Fruit fly (Drosophila melanogaster) whole organism, wandering third instar larva: Measurements from ENCODE around the gene LManII.
A peak's percentile ranks its signal among the peaks of the same experiment; 100 is the strongest.

Experiments used
- Abd-B ChIP-seq: fragments of >200 bp; optimal IDR thresholded peaks from 2 replicates; lab custom pipeline; 2017; ENCODE audit warnings: missing biosample characterization, missing genetic modification characterization
- CG32264 ChIP-seq: fragments of 200-800 bp; sonication (Bioruptor generic); optimal IDR thresholded peaks from 2 replicates; lab custom pipeline; 2016; ENCODE audit warnings: missing biosample characterization, missing genetic modification characterization
- CG9705 ChIP-seq: fragments of 200-800 bp; sonication (Bioruptor generic); optimal IDR thresholded peaks from 2 replicates; lab custom pipeline; 2018; ENCODE audit warnings: missing biosample characterization, mild to moderate bottlenecking, missing genetic modification characterization
- CrebA ChIP-seq: fragments of 200-800 bp; sonication (Bioruptor generic); optimal IDR thresholded peaks from 2 replicates; lab custom pipeline; 2016; ENCODE audit warnings: missing biosample characterization, mild to moderate bottlenecking, missing genetic modification characterization, borderline replicate concordance
- Dif ChIP-seq: fragments of 200-275, 200-300 bp; sonication (Bioruptor generic); optimal IDR thresholded peaks from 2 replicates; lab custom pipeline; 2018; ENCODE audit warnings: missing biosample characterization, missing genetic modification characterization; ENCODE audit not compliant: partially characterized antibody
- GATAd ChIP-seq: sonication (Bioruptor generic); optimal IDR thresholded peaks from 2 replicates; lab custom pipeline; 2016; ENCODE audit warnings: missing biosample characterization, missing genetic modification characterization
- HLH106 ChIP-seq: fragments of 200-800 bp; optimal IDR thresholded peaks from 3 replicates; lab custom pipeline; 2019; ENCODE audit warnings: missing biosample characterization, mild to moderate bottlenecking, missing genetic modification characterization, moderate library complexity
- Hnf4 ChIP-seq: fragments of 200-800 bp; sonication (Bioruptor generic); optimal IDR thresholded peaks from 2 replicates; lab custom pipeline; 2016; ENCODE audit warnings: missing biosample characterization, mild to moderate bottlenecking, missing genetic modification characterization
- Hr83 ChIP-seq: fragments of 200-300 bp; sonication (Bioruptor generic); optimal IDR thresholded peaks from 2 replicates; lab custom pipeline; 2016; ENCODE audit warnings: missing biosample characterization, mild to moderate bottlenecking, missing genetic modification characterization, moderate library complexity; ENCODE audit not compliant: poor library complexity, severe bottlenecking
- Jra ChIP-seq: sonication (Bioruptor generic); optimal IDR thresholded peaks from 2 replicates; lab custom pipeline; 2016; ENCODE audit warnings: missing biosample characterization, missing genetic modification characterization
- N ChIP-seq: fragments of >200 bp; optimal IDR thresholded peaks from 2 replicates; lab custom pipeline; 2018; ENCODE audit warnings: missing biosample characterization, missing external identifiers, missing genetic modification characterization
- OdsH ChIP-seq: fragments of 200-800 bp; sonication (Bioruptor generic); optimal IDR thresholded peaks from 2 replicates; lab custom pipeline; 2016; ENCODE audit warnings: missing biosample characterization, mild to moderate bottlenecking, missing genetic modification characterization
- Rel ChIP-seq, 2 experiments: fragments of 200-800 bp; sonication (Bioruptor generic) in 1 of 2; optimal IDR thresholded peaks; 2 replicates in 1 of 2; 3 replicates in 1 of 2; lab custom pipeline; 2016 to 2019; ENCODE audit warnings: mild to moderate bottlenecking in 2 of 2, missing biosample characterization in 2 of 2, missing genetic modification characterization in 2 of 2, moderate library complexity in 1 of 2
- Sp1 ChIP-seq: fragments of 200-800 bp; sonication (Bioruptor generic); optimal IDR thresholded peaks from 3 replicates; lab custom pipeline; 2019; ENCODE audit warnings: missing biosample characterization, mild to moderate bottlenecking, missing genetic modification characterization, moderate library complexity
- br ChIP-seq: fragments of 200-800 bp; sonication (Bioruptor generic); optimal IDR thresholded peaks from 2 replicates; lab custom pipeline; 2016; ENCODE audit warnings: missing biosample characterization, missing genetic modification characterization
- brk ChIP-seq: fragments of 200-800 bp; sonication (Bioruptor generic); optimal IDR thresholded peaks from 2 replicates; lab custom pipeline; 2016; ENCODE audit warnings: missing biosample characterization, mild to moderate bottlenecking, missing genetic modification characterization
- dl ChIP-seq, 2 experiments: fragments of 175-275, 200-275 bp in 1 of 2; fragments of 200-275 bp in 1 of 2; sonication (Bioruptor generic); optimal IDR thresholded peaks; lab custom pipeline; 2018; ENCODE audit warnings: mild to moderate bottlenecking in 2 of 2, missing biosample characterization in 2 of 2, missing genetic modification characterization in 2 of 2, moderate library complexity in 2 of 2; ENCODE audit not compliant: partially characterized antibody in 2 of 2, insufficient read depth in 1 of 2
- dmrt93B ChIP-seq: fragments of 200-800 bp; sonication (Bioruptor generic); optimal IDR thresholded peaks from 2 replicates; lab custom pipeline; 2018; ENCODE audit warnings: missing biosample characterization, mild to moderate bottlenecking, missing genetic modification characterization
- dsf ChIP-seq: sonication (Bioruptor generic); optimal IDR thresholded peaks from 2 replicates; lab custom pipeline; 2016; ENCODE audit warnings: missing biosample characterization, missing genetic modification characterization, borderline replicate concordance
- h ChIP-seq: fragments of 200-800 bp; sonication (Bioruptor generic); optimal IDR thresholded peaks from 3 replicates; lab custom pipeline; 2016; ENCODE audit warnings: missing biosample characterization, mild to moderate bottlenecking, missing genetic modification characterization
- jim ChIP-seq: fragments of 175-275, 200-325 bp; sonication (Bioruptor generic); optimal IDR thresholded peaks from 2 replicates; lab custom pipeline; 2016; ENCODE audit warnings: missing biosample characterization, mild to moderate bottlenecking, missing genetic modification characterization
- lola ChIP-seq: fragments of >200 bp; optimal IDR thresholded peaks from 2 replicates; lab custom pipeline; 2017; ENCODE audit warnings: missing biosample characterization, missing genetic modification characterization
- pan ChIP-seq: fragments of >200 bp; optimal IDR thresholded peaks from 2 replicates; lab custom pipeline; 2017
- psq ChIP-seq: fragments of 200-800 bp; sonication (Bioruptor generic); optimal IDR thresholded peaks from 3 replicates; lab custom pipeline; 2017; ENCODE audit warnings: missing biosample characterization, mild to moderate bottlenecking, missing genetic modification characterization, moderate library complexity
- rgr ChIP-seq: fragments of 200-800 bp; sonication (Bioruptor generic); optimal IDR thresholded peaks from 3 replicates; lab custom pipeline; 2016; ENCODE audit warnings: missing biosample characterization, mild to moderate bottlenecking, missing genetic modification characterization
- sage ChIP-seq: fragments of 200-800 bp; sonication (Bioruptor generic); optimal IDR thresholded peaks from 2 replicates; lab custom pipeline; 2016; ENCODE audit warnings: missing biosample characterization, mild to moderate bottlenecking, missing genetic modification characterization
- sv ChIP-seq: fragments of 200-800 bp; sonication (Bioruptor generic); optimal IDR thresholded peaks from 3 replicates; lab custom pipeline; 2016; ENCODE audit warnings: missing biosample characterization, missing genetic modification characterization
- tai ChIP-seq: sonication (Bioruptor generic); optimal IDR thresholded peaks from 2 replicates; lab custom pipeline; 2016; ENCODE audit warnings: missing biosample characterization, missing genetic modification characterization

Gene LManII

DNA sequence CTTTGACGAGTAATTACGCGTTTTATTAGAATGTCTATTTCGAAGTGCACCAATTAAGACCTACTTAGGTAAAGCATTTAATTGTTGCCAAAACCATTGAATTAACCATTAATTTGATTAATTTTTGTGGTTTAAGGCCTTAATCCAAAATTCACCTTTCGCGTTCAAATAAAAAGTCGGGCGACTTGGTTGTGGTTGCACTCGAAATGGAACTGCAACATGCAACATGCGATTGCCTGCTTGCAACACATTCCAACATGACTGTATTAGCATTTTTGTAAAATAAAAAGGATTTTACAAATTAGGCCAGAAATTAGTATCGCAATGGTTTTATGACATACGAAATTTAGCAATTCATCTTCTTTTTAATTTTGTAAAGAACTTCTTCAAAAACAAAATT, 17.4 kb downstream of the LManII start:
- no peak for TF ChIP-seq CrebA (GFP tag; lab: Kevin White, UChicago)
- TF ChIP-seq br = no peak
- no peak for TF ChIP-seq tai (GFP tag; lab: Kevin White, UChicago)
- no peak for TF ChIP-seq pan
- no peak for TF ChIP-seq sv (GFP tag; lab: Kevin White, UChicago)
- TF ChIP-seq, all 38 proteins: peak for 0

dm6 chr2L:10476879-10477278, 19.4 kb downstream of the LManII start, which contains the start of gene RluA-2:
Gene RluA-2, plus strand, starts transcription at chr2L:10477073.
- no peak for TF ChIP-seq Jra (GFP tag; lab: Kevin White, UChicago)
- TF ChIP-seq HLH106 (tag; lab: Kevin White, UChicago) = no peak
- TF ChIP-seq CG9705 (GFP tag; lab: Kevin White, UChicago) = no peak
- TF ChIP-seq sage (GFP tag; lab: Kevin White, UChicago) = no peak
- no peak for TF ChIP-seq dmrt93B (GFP tag; lab: Kevin White, UChicago)
- TF ChIP-seq CrebA (GFP tag; lab: Kevin White, UChicago) = no peak
- TF ChIP-seq lola (GFP tag; lab: Kevin White, UChicago) = no peak
- no peak for TF ChIP-seq Abd-B (GFP tag; lab: Kevin White, UChicago)
- TF ChIP-seq, all 38 proteins: peak for 0

DNA sequence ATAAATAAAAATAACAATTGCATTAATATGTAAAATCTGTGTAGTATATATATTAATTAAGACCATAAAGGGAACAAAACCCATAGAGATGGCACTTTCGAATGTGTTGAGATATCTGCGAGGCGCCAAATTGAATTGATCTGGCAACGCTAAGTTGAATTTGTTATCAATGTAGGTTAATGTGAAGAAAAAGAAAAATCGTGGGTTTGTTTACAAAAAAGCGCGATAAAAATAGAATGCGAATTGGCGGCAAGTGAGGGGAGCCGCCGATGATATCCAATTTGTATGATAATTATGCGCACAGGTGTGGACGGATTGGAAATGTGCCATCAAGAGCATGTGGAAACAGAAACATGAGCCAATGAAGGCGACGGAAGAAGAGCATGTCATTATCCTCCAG, 22.4 kb downstream of the LManII start:
- no peak for TF ChIP-seq N (GFP tag; lab: Kevin White, UChicago)
- peak; percentile 73 for TF ChIP-seq GATAd (GFP tag; lab: Kevin White, UChicago)
- no peak for TF ChIP-seq jim (GFP tag; lab: Kevin White, UChicago)
- TF ChIP-seq dmrt93B (GFP tag; lab: Kevin White, UChicago) = no peak
- TF ChIP-seq Sp1 = no peak
- TF ChIP-seq dsf (GFP tag; lab: Kevin White, UChicago) = no peak
- TF ChIP-seq tai (GFP tag; lab: Kevin White, UChicago) = no peak
- no peak for TF ChIP-seq sv (GFP tag; lab: Kevin White, UChicago)
- no peak for TF ChIP-seq Hnf4 (GFP tag; lab: Kevin White, UChicago)

dm6 chr2L:10483073-10483472, 25.6 kb downstream of the LManII start, which contains the start of gene Grip75:
Gene Grip75, plus strand, starts transcription at chr2L:10483295.
- TF ChIP-seq tai (GFP tag; lab: Kevin White, UChicago) (no peak), lola (GFP tag; lab: Kevin White, UChicago) (no peak), sv (GFP tag; lab: Kevin White, UChicago) (no peak), dsf (GFP tag; lab: Kevin White, UChicago) (no peak), dmrt93B (GFP tag; lab: Kevin White, UChicago) (no peak), CrebA (GFP tag; lab: Kevin White, UChicago) (no peak), rgr (GFP tag; lab: Kevin White, UChicago) (no peak), dl (GFP tag; optimal IDR thresholded peaks at IDR 0.05; lab: Kevin White, UChicago; ENCODE audit: insufficient read depth in 1 of 2, partially characterized antibody in 2 of 2) (no peak), Jra (GFP tag; lab: Kevin White, UChicago) (no peak), CG32264 (GFP tag; lab: Kevin White, UChicago) (no peak), Dif (GFP tag; lab: Kevin White, UChicago) (no peak), sage (GFP tag; lab: Kevin White, UChicago) (no peak), br (no peak), Hnf4 (GFP tag; lab: Kevin White, UChicago) (no peak), HLH106 (tag; lab: Kevin White, UChicago) (no peak), N (GFP tag; lab: Kevin White, UChicago) (no peak), OdsH (GFP tag; lab: Kevin White, UChicago) (no peak), pan (no peak), Abd-B (GFP tag; lab: Kevin White, UChicago) (no peak)

DNA sequence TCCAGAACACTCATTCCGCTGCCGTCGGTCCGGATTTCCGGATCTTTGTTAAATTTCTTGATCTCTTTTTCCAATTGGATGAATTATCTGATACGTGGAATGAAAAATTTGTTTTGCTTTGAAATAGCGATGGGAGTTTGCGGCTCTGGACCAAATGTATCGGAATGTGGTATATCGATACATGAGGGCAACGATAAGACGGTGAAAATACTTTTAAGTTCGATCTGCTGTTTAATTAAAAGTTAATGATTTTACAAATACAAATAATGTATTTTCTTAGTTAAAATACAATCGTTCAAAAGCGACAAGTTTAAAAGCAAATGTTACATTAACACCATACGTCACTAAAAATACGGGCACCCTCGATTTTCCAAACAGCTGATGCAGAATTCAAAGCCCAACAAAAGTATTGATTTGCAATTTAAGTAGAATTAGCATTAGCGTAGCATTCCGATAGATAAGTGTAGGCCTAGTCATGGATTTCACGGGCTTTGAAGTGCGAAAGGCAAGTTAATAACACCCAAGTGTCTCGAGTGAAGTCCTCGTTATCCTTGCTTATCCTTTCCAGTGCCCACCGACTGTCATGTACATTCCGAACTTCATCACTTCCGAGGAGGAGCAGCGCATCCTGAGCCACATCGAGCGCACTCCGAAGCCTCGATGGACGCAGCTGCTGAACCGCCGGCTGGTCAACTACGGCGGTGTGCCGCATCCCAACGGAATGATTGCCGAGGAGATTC, 31.2 kb downstream of the LManII start, which contains the start of the genes Cog4 and CG6144:
Cog4 (minus strand) TSS at position 139 of the 740 bp plus-strand sequence.
CG6144 (plus strand) TSS at position 211 of the 740 bp plus-strand sequence.
- TF ChIP-seq OdsH (GFP tag; lab: Kevin White, UChicago) (peak; percentile 15), GATAd (GFP tag; lab: Kevin White, UChicago) (no peak), psq (GFP tag; lab: Kevin White, UChicago) (peak; percentile 1), sv (GFP tag; lab: Kevin White, UChicago) (peak; percentile 44)
- TF ChIP-seq, all 38 proteins: peak for 3

- TF ChIP-seq Hr83 (GFP tag; lab: Kevin White, UChicago) (no peak), CG32264 (GFP tag; lab: Kevin White, UChicago) (no peak), Dif (GFP tag; lab: Kevin White, UChicago) (no peak), Rel (GFP tag; optimal IDR thresholded peaks at IDR 0.05; lab: Kevin White, UChicago) (no peak), Rel (tag; optimal IDR thresholded peaks at IDR 0.05; lab: Kevin White, UChicago) (no peak), brk (GFP tag; lab: Kevin White, UChicago) (no peak), h (GFP tag; lab: Kevin White, UChicago) (no peak), Jra (GFP tag; lab: Kevin White, UChicago) (no peak)
- TF ChIP-seq, all 38 proteins: peak for 0
These were observed 33.9 kb downstream of the LManII start, which contains the start of gene CG13144 for dm6 chr2L:10491354-10491753. Gene CG13144, minus strand, starts transcription at chr2L:10491454.
